Fruit fly (Drosophila melanogaster) whole organism, embryonic: ENCODE data around the gene fusl.
A peak's percentile ranks its signal among the peaks of the same experiment; 100 is the strongest.

Experiments used
- Aef1 ChIP-seq: fragments of 200-800 bp; sonication (Bioruptor generic); IDR thresholded peaks from 3 replicates; pipeline ENCODE4 v1.3.6; 2022; ENCODE audit warnings: missing biosample characterization, missing genetic modification characterization
- B-H1 ChIP-seq: fragments of 200-800 bp; sonication (Bioruptor generic); IDR thresholded peaks from 3 replicates; pipeline ENCODE4 v1.3.6; 2022; ENCODE audit warnings: missing biosample characterization, missing genetic modification characterization
- Blimp-1 ChIP-seq: fragments of 200-800 bp; sonication (Bioruptor generic); optimal IDR thresholded peaks from 3 replicates; lab custom pipeline; 2018; ENCODE audit warnings: missing biosample characterization, missing genetic modification characterization, mild to moderate bottlenecking, moderate library complexity, missing genetic modification reagents
- CG10431 ChIP-seq: fragments of 200-800 bp; sonication (Bioruptor generic); optimal IDR thresholded peaks from 3 replicates; lab custom pipeline; 2018; ENCODE audit warnings: missing biosample characterization, mild to moderate bottlenecking, missing genetic modification characterization
- CG10959 ChIP-seq: fragments of 200-800 bp; sonication (Bioruptor generic); IDR thresholded peaks from 2 replicates; pipeline ENCODE4 v1.3.6; 2022; ENCODE audit warnings: missing biosample characterization, missing genetic modification characterization
- CG10979 ChIP-seq: fragments of 200-800 bp; sonication (Bioruptor generic); optimal IDR thresholded peaks from 2 replicates; lab custom pipeline; 2018; ENCODE audit warnings: missing biosample characterization, mild to moderate bottlenecking, missing genetic modification characterization, moderate library complexity
- CG12236 ChIP-seq: fragments of 200-800 bp; sonication (Bioruptor generic); optimal IDR thresholded peaks from 2 replicates; lab custom pipeline; 2016; ENCODE audit warnings: missing biosample characterization, missing genetic modification characterization
- CG16779 ChIP-seq: fragments of 200-800 bp; sonication (Bioruptor generic); IDR thresholded peaks from 2 replicates; pipeline ENCODE4 v1.3.6; 2022; ENCODE audit warnings: missing biosample characterization, missing genetic modification characterization
- CG18476 ChIP-seq: fragments of 200-800 bp; sonication (Bioruptor generic); optimal IDR thresholded peaks from 2 replicates; lab custom pipeline; 2016; ENCODE audit warnings: missing biosample characterization, mild to moderate bottlenecking, missing genetic modification characterization
- CG2120 ChIP-seq: fragments of 200-800 bp; sonication (Bioruptor generic); optimal IDR thresholded peaks from 3 replicates; lab custom pipeline; 2016; ENCODE audit warnings: missing biosample characterization, missing genetic modification characterization
- CG2875 ChIP-seq: fragments of 200-800 bp; sonication (Bioruptor generic); optimal IDR thresholded peaks from 2 replicates; lab custom pipeline; 2017; ENCODE audit warnings: missing biosample characterization, mild to moderate bottlenecking, missing genetic modification characterization, missing genetic modification reagents
- CG42726 ChIP-seq: fragments of 200-800 bp; sonication (Bioruptor generic); IDR thresholded peaks from 2 replicates; pipeline ENCODE4 v1.3.6; 2022; ENCODE audit warnings: missing biosample characterization, missing genetic modification characterization; ENCODE audit not compliant: partially characterized antibody
- CG4282 ChIP-seq: fragments of 200-800 bp; sonication (Bioruptor generic); optimal IDR thresholded peaks from 2 replicates; lab custom pipeline; 2016; ENCODE audit warnings: missing biosample characterization, missing genetic modification characterization
- CG4707 ChIP-seq: fragments of 200-800 bp; sonication (Bioruptor generic); optimal IDR thresholded peaks from 2 replicates; lab custom pipeline; 2018; ENCODE audit warnings: missing biosample characterization, mild to moderate bottlenecking, missing genetic modification characterization, moderate library complexity
- CG8281 ChIP-seq: fragments of 200-800 bp; sonication (Bioruptor generic); optimal IDR thresholded peaks from 2 replicates; lab custom pipeline; 2018; ENCODE audit warnings: missing biosample characterization, mild to moderate bottlenecking, missing genetic modification characterization, moderate library complexity
- CTCF ChIP-seq: fragments of 200-800 bp; sonication (Bioruptor generic); optimal IDR thresholded peaks from 2 replicates; lab custom pipeline; 2017; ENCODE audit warnings: missing biosample characterization, mild to moderate bottlenecking, missing genetic modification characterization, moderate library complexity
- Doc2 ChIP-seq: fragments of 200-800 bp; sonication (Bioruptor generic); IDR thresholded peaks from 2 replicates; pipeline ENCODE4 v1.3.6; 2022; ENCODE audit warnings: missing biosample characterization, missing genetic modification characterization
- Elba2 ChIP-seq: fragments of 200-800 bp; sonication (Bioruptor generic); optimal IDR thresholded peaks from 3 replicates; lab custom pipeline; 2016; ENCODE audit warnings: missing biosample characterization, missing genetic modification characterization
- HLH54F ChIP-seq: fragments of 200-800 bp; sonication (Bioruptor generic); optimal IDR thresholded peaks from 3 replicates; lab custom pipeline; 2016; ENCODE audit warnings: missing biosample characterization, missing genetic modification characterization
- HmgZ ChIP-seq: fragments of 200-800 bp; sonication (Bioruptor generic); optimal IDR thresholded peaks from 2 replicates; lab custom pipeline; 2018; ENCODE audit warnings: missing biosample characterization, mild to moderate bottlenecking, missing genetic modification characterization
- Lim3 ChIP-seq: fragments of 200-800 bp; sonication (Bioruptor generic); IDR thresholded peaks from 2 replicates; pipeline ENCODE4 v1.3.6; 2022; ENCODE audit warnings: missing biosample characterization, missing genetic modification characterization
- Neu2 ChIP-seq: fragments of 200-800 bp; sonication (Bioruptor generic); optimal IDR thresholded peaks from 3 replicates; lab custom pipeline; 2016; ENCODE audit warnings: missing biosample characterization, missing genetic modification characterization, borderline replicate concordance
- Oaz ChIP-seq: fragments of 200-800 bp; sonication (Bioruptor generic); IDR thresholded peaks from 2 replicates; pipeline ENCODE4 v1.3.6; 2022; ENCODE audit warnings: missing biosample characterization, missing genetic modification characterization
- Side ChIP-seq: fragments of 200-800 bp; sonication (Bioruptor generic); optimal IDR thresholded peaks from 2 replicates; lab custom pipeline; 2016; ENCODE audit warnings: missing biosample characterization, missing genetic modification characterization
- Spps ChIP-seq: fragments of 200-800 bp; sonication (Bioruptor generic); optimal IDR thresholded peaks from 2 replicates; lab custom pipeline; 2018; ENCODE audit warnings: missing biosample characterization, mild to moderate bottlenecking, missing genetic modification characterization
- Xrp1 ChIP-seq: fragments of 200-800 bp; sonication (Bioruptor generic); IDR thresholded peaks from 2 replicates; pipeline ENCODE4 v1.3.6; 2022; ENCODE audit warnings: missing biosample characterization, missing genetic modification characterization
- al ChIP-seq: fragments of 200-800 bp; sonication (Bioruptor generic); IDR thresholded peaks from 2 replicates; pipeline ENCODE4 v1.3.6; 2022; ENCODE audit warnings: missing biosample characterization, missing genetic modification characterization
- ara ChIP-seq: fragments of 200-800 bp; sonication (Bioruptor generic); IDR thresholded peaks from 2 replicates; pipeline ENCODE4 v1.3.6; 2022; ENCODE audit warnings: missing biosample characterization, missing genetic modification characterization
- az2 ChIP-seq: fragments of 200-800 bp; sonication (Bioruptor generic); optimal IDR thresholded peaks from 3 replicates; lab custom pipeline; 2016; ENCODE audit warnings: missing biosample characterization, missing genetic modification characterization
- chinmo ChIP-seq: fragments of 200-800 bp; sonication (Bioruptor generic); IDR thresholded peaks from 4 replicates; pipeline ENCODE4 v1.3.6; 2022; ENCODE audit warnings: missing biosample characterization, missing genetic modification characterization; ENCODE audit not compliant: partially characterized antibody
- corto ChIP-seq: fragments of 200-800 bp; sonication (Bioruptor generic); optimal IDR thresholded peaks from 2 replicates; lab custom pipeline; 2016; ENCODE audit warnings: missing biosample characterization, mild to moderate bottlenecking, missing genetic modification characterization, moderate library complexity
- crc ChIP-seq: fragments of 200-800 bp; sonication (Bioruptor generic); optimal IDR thresholded peaks from 2 replicates; lab custom pipeline; 2016; ENCODE audit warnings: missing biosample characterization, missing genetic modification characterization
- eve ChIP-seq, 2 experiments: fragments of >200 bp; optimal IDR thresholded peaks; 2 replicates each; lab custom pipeline; 2017; ENCODE audit warnings: missing biosample characterization in 2 of 2, missing genetic modification characterization in 2 of 2
- fd64A ChIP-seq: fragments of 200-800 bp; sonication (Bioruptor generic); optimal IDR thresholded peaks from 3 replicates; lab custom pipeline; 2018; ENCODE audit warnings: missing biosample characterization, mild to moderate bottlenecking, missing genetic modification characterization
- gce ChIP-seq: fragments of 200-800 bp; sonication (Bioruptor generic); IDR thresholded peaks from 3 replicates; pipeline ENCODE4 v1.3.6; 2022; ENCODE audit warnings: missing biosample characterization, missing genetic modification characterization
- jumu ChIP-seq: fragments of 200-800 bp; sonication (Bioruptor generic); optimal IDR thresholded peaks from 3 replicates; lab custom pipeline; 2016; ENCODE audit warnings: missing biosample characterization, missing genetic modification characterization
- kay ChIP-seq: fragments of 200-800 bp; sonication (Bioruptor generic); optimal IDR thresholded peaks from 2 replicates; lab custom pipeline; 2016; ENCODE audit warnings: missing biosample characterization, missing genetic modification characterization
- ken ChIP-seq: fragments of 200-800 bp; sonication (Bioruptor generic); IDR thresholded peaks from 3 replicates; pipeline ENCODE4 v1.3.6; 2022; ENCODE audit warnings: missing biosample characterization, missing genetic modification characterization
- kni ChIP-seq: fragments of 200-800 bp; sonication (Bioruptor generic); optimal IDR thresholded peaks from 3 replicates; lab custom pipeline; 2017; ENCODE audit warnings: mild to moderate bottlenecking, missing biosample characterization, missing genetic modification reagents, missing genetic modification characterization
- lilli ChIP-seq: fragments of 200-800 bp; sonication (Bioruptor generic); optimal IDR thresholded peaks from 3 replicates; lab custom pipeline; 2016; ENCODE audit warnings: missing biosample characterization, missing genetic modification characterization
- lmd ChIP-seq: fragments of 200-800 bp; sonication (Bioruptor generic); IDR thresholded peaks from 2 replicates; pipeline ENCODE4 v1.3.6; 2022; ENCODE audit warnings: missing biosample characterization, missing genetic modification characterization
- otp ChIP-seq: fragments of 200-800 bp; sonication (Bioruptor generic); IDR thresholded peaks from 3 replicates; pipeline ENCODE4, ENCODE4 v1.3.6; 2022; ENCODE audit warnings: missing biosample characterization, missing genetic modification characterization
- pnt ChIP-seq: fragments of 200-800 bp; sonication (Bioruptor generic); optimal IDR thresholded peaks from 3 replicates; lab custom pipeline; 2016; ENCODE audit warnings: missing biosample characterization, missing genetic modification characterization
- pum ChIP-seq: fragments of 200-800 bp; sonication (Bioruptor generic); optimal IDR thresholded peaks from 2 replicates; lab custom pipeline; 2016; ENCODE audit warnings: missing biosample characterization, missing genetic modification characterization
- sd ChIP-seq: fragments of 200-800 bp; sonication (Bioruptor generic); optimal IDR thresholded peaks from 3 replicates; lab custom pipeline; 2018; ENCODE audit warnings: missing biosample characterization, mild to moderate bottlenecking, missing genetic modification characterization, moderate library complexity
- seq ChIP-seq: fragments of 200-800 bp; sonication (Bioruptor generic); IDR thresholded peaks from 2 replicates; pipeline ENCODE4 v1.3.6; 2022; ENCODE audit warnings: missing biosample characterization, missing genetic modification characterization
- shn ChIP-seq: fragments of 200-800 bp; sonication (Bioruptor generic); optimal IDR thresholded peaks from 3 replicates; lab custom pipeline; 2016; ENCODE audit warnings: missing biosample characterization, missing genetic modification characterization
- tgo ChIP-seq: fragments of 200-800 bp; sonication (Bioruptor generic); IDR thresholded peaks from 3 replicates; pipeline ENCODE4 v1.3.6; 2022; ENCODE audit warnings: missing biosample characterization, missing genetic modification characterization
- wdn ChIP-seq: fragments of 200-800 bp; sonication (Bioruptor generic); IDR thresholded peaks from 2 replicates; pipeline ENCODE4 v1.3.6; 2022; ENCODE audit warnings: missing biosample characterization, missing genetic modification characterization
- zfh1 ChIP-seq: fragments of 200-800 bp; sonication (Bioruptor generic); IDR thresholded peaks from 3 replicates; pipeline ENCODE4 v1.3.6; 2022; ENCODE audit warnings: missing biosample characterization, missing genetic modification characterization

The fusl gene

dm6 chr2L:5324958-5325850 lies 12.7 kb downstream of the fusl start (continued):
- TF ChIP-seq fd64A (GFP tag; lab: Kevin White, UChicago) (peak; percentile 23), CG2120 (GFP tag; lab: Kevin White, UChicago) (peak; percentile 57), kay (no peak), ken (GFP tag; lab: Robert Waterston, UW) (peak; percentile 71), sd (tag; lab: Kevin White, UChicago) (peak; percentile 68), CG42726 (GFP tag; lab: Robert Waterston, UW) (peak; percentile 42; the same call in 1 of the 2 replicates), HmgZ (tag; lab: Kevin White, UChicago) (peak; percentile 2), Aef1 (GFP tag; lab: Robert Waterston, UW) (peak; percentile 29), crc (GFP tag; lab: Kevin White, UChicago) (no peak), CG10979 (tag; lab: Kevin White, UChicago) (no peak), CG10431 (GFP tag; lab: Kevin White, UChicago) (no peak), otp (GFP tag; lab: Robert Waterston, UW) (peak; percentile 65; the same call in 1 of the 3 replicates), Xrp1 (GFP tag; lab: Robert Waterston, UW) (peak; percentile 55; the same call in 1 of the 2 replicates), CG2875 (GFP tag; lab: Kevin White, UChicago) (peak; percentile 19), eve (GFP tag; optimal IDR thresholded peaks at IDR 0.05; lab: Kevin White, UChicago) (no peak), Lim3 (no peak), CG8281 (no peak), pnt (GFP tag; lab: Kevin White, UChicago) (no peak), az2 (no peak), CG4707 (GFP tag; lab: Kevin White, UChicago) (no peak), CG4282 (no peak), zfh1 (GFP tag; lab: Robert Waterston, UW) (peak; percentile 31; the same call in 1 of the 3 replicates), CG12236 (GFP tag; lab: Kevin White, UChicago) (no peak), Blimp-1 (no peak), jumu (GFP tag; lab: Kevin White, UChicago) (no peak), Neu2 (GFP tag; lab: Kevin White, UChicago) (no peak), ara (GFP tag; lab: Robert Waterston, UW) (no peak), corto (peak; percentile 46), HLH54F (GFP tag; lab: Kevin White, UChicago) (peak; percentile 11), shn (GFP tag; lab: Kevin White, UChicago) (no peak), Side (no peak), pum (GFP tag; lab: Kevin White, UChicago) (no peak), CG16779 (GFP tag; lab: Robert Waterston, UW) (0 out of 2 replicates have a peak, but pooled peaks have one; percentile 42), wdn (GFP tag; lab: Robert Waterston, UW) (no peak), Oaz (GFP tag; lab: Robert Waterston, UW) (0 out of 2 replicates have a peak, but pooled peaks have one; percentile 28), Doc2 (GFP tag; lab: Robert Waterston, UW) (peak; percentile 46; the same call in 1 of the 2 replicates), Spps (no peak), CTCF (peak; percentile 2), gce (GFP tag; lab: Robert Waterston, UW) (no peak), kni (GFP tag; lab: Kevin White, UChicago) (peak; percentile 5), lilli (peak; percentile 55), lmd (GFP tag; lab: Robert Waterston, UW) (peak; percentile 62), chinmo (GFP tag; lab: Robert Waterston, UW) (peak; percentile 57; the same call in 1 of the 4 replicates), tgo (GFP tag; lab: Robert Waterston, UW) (peak; percentile 68), al (GFP tag; lab: Robert Waterston, UW) (peak; percentile 66), CG18476 (no peak), seq (GFP tag; lab: Robert Waterston, UW) (peak; percentile 75), Elba2 (GFP tag; lab: Kevin White, UChicago) (no peak), B-H1 (GFP tag; lab: Robert Waterston, UW) (peak; percentile 41; the same call in 2 of the 3 replicates), CG10959 (GFP tag; lab: Robert Waterston, UW) (no peak)
